Worm (Caenorhabditis elegans) whole organism, L4/young adult: ENCODE measurements around the gene npp-18.

Experiments used
- W03F9.2 ChIP-seq: fragments of 150-350 bp; optimal IDR thresholded peaks from 2 replicates; lab custom pipeline; 2014; ENCODE audit warnings: missing biosample characterization, missing genetic modification characterization
- dao-5 ChIP-seq: sonication (generic microtip); optimal IDR thresholded peaks from 2 replicates; lab custom pipeline; 2016; ENCODE audit warnings: missing genotype, missing genetic modification characterization, moderate library complexity, missing compliant biosample characterization
- him-1 ChIP-seq: sonication (generic microtip); optimal IDR thresholded peaks from 2 replicates; lab custom pipeline; 2016; ENCODE audit warnings: missing genotype, missing genetic modification reagents, missing genetic modification characterization, missing compliant biosample characterization

npp-18 gene

DNA sequence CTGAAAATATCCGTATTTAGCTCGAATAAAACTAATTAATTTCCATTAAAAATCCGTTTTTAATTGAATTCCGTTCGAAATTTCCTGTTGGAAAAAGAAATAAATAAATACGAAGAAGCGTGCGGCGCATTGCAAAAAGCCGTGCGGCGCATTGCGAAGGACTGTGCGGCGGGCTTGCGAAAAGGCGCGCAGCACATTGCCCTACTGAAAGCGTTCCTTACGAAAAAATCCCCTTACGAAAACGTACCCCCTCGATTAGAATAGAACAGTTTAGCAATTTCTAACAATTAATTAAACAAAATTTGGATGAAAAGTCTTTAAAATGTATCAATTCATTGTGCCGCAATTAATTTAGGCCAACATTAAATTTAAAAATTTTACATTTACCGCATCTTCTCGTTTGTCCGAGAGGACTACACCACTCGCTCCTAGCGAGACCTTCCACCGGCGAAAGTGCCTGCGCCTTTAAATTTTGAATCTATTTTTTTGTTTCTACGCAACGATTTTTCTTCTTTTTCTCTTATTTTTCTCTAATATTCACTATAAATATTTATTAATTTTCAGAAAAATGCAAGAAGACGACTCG, at the start of gene npp-18:
npp-18 (plus strand) TSS at position 565 of the 586 bp plus-strand sequence.
- peak; percentile 43 for TF ChIP-seq W03F9.2 (tag; lab: Kevin White, UChicago)

- TF ChIP-seq W03F9.2 (tag; lab: Kevin White, UChicago) (no peak), him-1 (tag; lab: Kevin White, UChicago) (no peak), dao-5 (tag; lab: Kevin White, UChicago) (no peak)
Measured at ce11 chrIII:13254178-13254725, 42.4 kb upstream of the npp-18 start, which contains the start of gene F56A8.9. Gene F56A8.9, plus strand, starts transcription at chrIII:13254675.

DNA sequence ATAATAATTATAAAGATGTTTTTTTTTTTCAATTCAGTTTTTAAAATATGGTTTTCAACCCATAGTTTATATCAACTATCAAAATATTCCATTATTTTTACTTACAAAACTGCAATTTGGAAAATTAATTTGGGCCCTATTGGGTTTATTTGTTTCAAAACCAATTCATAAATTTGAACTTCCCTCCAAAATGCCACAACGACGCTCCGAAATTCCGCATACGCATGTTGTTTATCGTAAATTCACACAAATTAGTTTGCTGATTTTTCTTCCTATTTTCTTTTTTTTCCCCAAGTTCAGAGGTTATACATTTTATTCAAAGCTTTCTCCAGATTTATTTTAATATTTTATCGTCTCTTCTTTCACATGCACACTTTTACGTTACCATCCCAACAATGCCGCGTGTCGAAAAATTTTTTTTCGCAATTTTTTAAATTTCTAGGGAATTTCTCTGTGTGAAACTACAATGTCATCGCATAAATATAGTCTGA, 40.2 kb upstream of the npp-18 start, which contains the start of gene F56A8.3:
F56A8.3 (plus strand) TSS at position 441 of the 491 bp plus-strand sequence.
- TF ChIP-seq W03F9.2 (tag; lab: Kevin White, UChicago): peak; percentile 39
- no peak for TF ChIP-seq dao-5 (tag; lab: Kevin White, UChicago)
- TF ChIP-seq him-1 (tag; lab: Kevin White, UChicago): no peak

- TF ChIP-seq W03F9.2 (tag; lab: Kevin White, UChicago) (no peak), him-1 (tag; lab: Kevin White, UChicago) (no peak), dao-5 (tag; lab: Kevin White, UChicago) (no peak)
Measured at ce11 chrIII:13258163-13258562, 38.5 kb upstream of the npp-18 start.

- TF ChIP-seq him-1 (tag; lab: Kevin White, UChicago) (no peak), W03F9.2 (tag; lab: Kevin White, UChicago) (no peak)
Measured at ce11 chrIII:13258752-13259151, 37.9 kb upstream of the npp-18 start.

ce11 chrIII:13260344-13260743, 36.3 kb upstream of the npp-18 start:
- TF ChIP-seq W03F9.2 (tag; lab: Kevin White, UChicago) (no peak), dao-5 (tag; lab: Kevin White, UChicago) (no peak), him-1 (tag; lab: Kevin White, UChicago) (no peak)

- TF ChIP-seq dao-5 (tag; lab: Kevin White, UChicago): no peak
- no peak for TF ChIP-seq W03F9.2 (tag; lab: Kevin White, UChicago)
- TF ChIP-seq him-1 (tag; lab: Kevin White, UChicago): no peak
Measured at ce11 chrIII:13262987-13263386, 33.7 kb upstream of the npp-18 start, which contains the start of gene F56A8.4. Gene F56A8.4, plus strand, starts transcription at chrIII:13263287.

- TF ChIP-seq dao-5 (tag; lab: Kevin White, UChicago) (no peak), W03F9.2 (tag; lab: Kevin White, UChicago) (no peak), him-1 (tag; lab: Kevin White, UChicago) (no peak)
Measured at ce11 chrIII:13265566-13265965, 31.1 kb upstream of the npp-18 start, which contains the start of gene F56A8.5. Gene F56A8.5, plus strand, starts transcription at chrIII:13265866.

ce11 chrIII:13267046-13267445, 29.6 kb upstream of the npp-18 start:
- TF ChIP-seq W03F9.2 (tag; lab: Kevin White, UChicago) (no peak), him-1 (tag; lab: Kevin White, UChicago) (no peak), dao-5 (tag; lab: Kevin White, UChicago) (no peak)

ce11 chrIII:13268856-13269255, 27.8 kb upstream of the npp-18 start, which contains the start of gene cpf-2:
Gene cpf-2, minus strand, starts transcription at chrIII:13268883.
- TF ChIP-seq dao-5 (tag; lab: Kevin White, UChicago) (peak; percentile 18), W03F9.2 (tag; lab: Kevin White, UChicago) (peak; percentile 76), him-1 (tag; lab: Kevin White, UChicago) (peak; percentile 82)

DNA sequence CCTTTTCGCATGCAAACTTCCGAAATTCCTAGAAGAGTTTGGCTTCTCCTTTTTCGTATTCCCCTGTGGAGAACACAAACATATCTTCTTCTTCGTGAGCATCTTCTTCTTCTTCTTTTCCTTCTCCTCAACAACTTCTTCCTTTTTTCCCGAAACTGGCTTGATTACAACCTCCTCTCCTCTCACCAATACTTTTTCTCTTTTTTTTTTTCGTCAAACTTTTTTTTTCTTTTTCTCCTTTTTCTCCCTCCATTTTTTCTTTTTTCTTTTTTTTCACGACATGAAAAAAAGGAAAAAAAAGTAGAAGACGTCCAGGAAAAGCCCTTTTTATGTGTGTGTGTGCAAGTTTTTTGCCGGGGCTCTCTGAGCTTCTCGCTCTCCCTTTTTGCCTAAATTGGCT, 25.8 kb upstream of the npp-18 start:
- TF ChIP-seq him-1 (tag; lab: Kevin White, UChicago): peak; percentile 30
- no peak for TF ChIP-seq dao-5 (tag; lab: Kevin White, UChicago)
- TF ChIP-seq W03F9.2 (tag; lab: Kevin White, UChicago): no peak

- TF ChIP-seq dao-5 (tag; lab: Kevin White, UChicago) (no peak), him-1 (tag; lab: Kevin White, UChicago) (no peak), W03F9.2 (tag; lab: Kevin White, UChicago) (no peak)
Measured at ce11 chrIII:13272227-13272626, 24.4 kb upstream of the npp-18 start.

DNA sequence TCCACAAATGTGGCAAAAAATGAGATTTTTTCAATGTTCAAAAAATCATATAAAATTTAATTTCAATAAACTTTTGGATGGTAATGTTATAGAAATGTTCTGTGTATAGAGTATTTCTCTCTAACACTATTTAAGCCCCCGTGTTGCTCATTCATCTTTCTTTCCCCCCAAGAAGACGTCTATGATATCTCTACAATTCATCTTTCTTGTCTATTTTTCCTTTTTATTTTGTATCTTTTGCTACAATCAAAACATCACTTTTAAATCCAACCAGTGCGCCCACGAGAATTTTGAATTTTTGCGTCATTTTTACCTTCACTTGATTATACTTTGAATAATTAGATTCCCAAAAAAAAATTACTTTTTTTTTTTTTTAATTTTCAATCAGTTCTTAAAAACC, 23.9 kb upstream of the npp-18 start:
- TF ChIP-seq W03F9.2 (tag; lab: Kevin White, UChicago) (no peak), dao-5 (tag; lab: Kevin White, UChicago) (no peak), him-1 (tag; lab: Kevin White, UChicago) (no peak)

ce11 chrIII:13275784-13276183, 20.9 kb upstream of the npp-18 start:
- TF ChIP-seq him-1 (tag; lab: Kevin White, UChicago) (peak; percentile 49), dao-5 (tag; lab: Kevin White, UChicago) (no peak)
